Fruit fly (Drosophila melanogaster): Measurements from ENCODE around the gene Septin2.

Gene Septin2

DNA sequence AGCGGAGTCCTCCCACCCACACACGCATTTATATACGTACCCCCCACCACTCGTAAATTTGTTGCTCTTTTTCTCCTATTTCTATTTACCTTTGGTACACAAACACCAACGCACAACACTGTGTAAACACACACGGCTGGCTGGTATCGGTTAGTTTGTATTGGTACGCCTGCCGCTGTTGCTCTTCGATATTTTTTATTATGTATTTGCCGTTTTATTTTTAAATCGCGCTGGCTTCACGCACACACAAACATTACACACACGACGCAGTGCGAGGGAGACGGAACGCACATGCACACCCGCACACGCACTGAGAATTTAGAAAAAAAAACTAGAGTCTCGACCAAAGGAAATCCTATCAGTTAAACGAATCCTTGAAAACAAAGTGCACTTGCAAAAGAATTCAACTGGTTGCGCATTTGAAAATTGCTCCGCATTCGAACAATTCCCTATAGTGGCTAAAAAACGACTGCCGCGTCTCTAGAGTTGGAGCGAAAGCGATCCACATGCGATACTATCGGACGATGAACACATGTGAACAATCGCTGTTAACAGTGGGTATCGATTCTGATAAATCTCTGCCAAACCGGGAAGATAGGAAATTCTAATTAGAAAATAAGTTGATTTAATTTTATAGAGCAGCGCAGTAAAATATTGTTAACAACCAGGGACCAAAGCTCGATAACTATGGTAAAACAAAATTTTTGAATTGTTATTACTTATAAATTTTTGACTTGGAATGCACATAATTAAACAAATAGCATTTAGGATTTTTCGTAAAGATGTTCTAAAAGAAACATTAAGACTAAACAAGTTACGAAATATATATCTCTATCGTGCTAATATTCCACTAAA, 37.3 kb downstream of the Septin2 start (continued):
- TF ChIP-seq CG6654 (GFP tag; optimal IDR thresholded peaks at IDR 0.05): peak; percentile 2
- TF ChIP-seq Eip74EF (GFP tag; optimal IDR thresholded peaks at IDR 0.05): peak in 1 of 2 experiments; percentile 67
- TF ChIP-seq CG9215 (GFP tag; IDR thresholded peaks at IDR 0.05): no peak
- TF ChIP-seq Blimp-1 (GFP tag; optimal IDR thresholded peaks at IDR 0.05): peak; percentile 54
- peak; percentile 80 for TF ChIP-seq Side (GFP tag; optimal IDR thresholded peaks at IDR 0.05)
- TF ChIP-seq BEAF-32 (GFP tag; optimal IDR thresholded peaks at IDR 0.05): peak; percentile 95
- peak; percentile 41; the same call in 1 of the 2 replicates for TF ChIP-seq CG11696 (GFP tag; IDR thresholded peaks at IDR 0.05)
- no peak for TF ChIP-seq jigr1 (GFP tag; IDR thresholded peaks at IDR 0.05)
- peak; percentile 68 for TF ChIP-seq CG2678 (tag; optimal IDR thresholded peaks at IDR 0.05)
- TF ChIP-seq br (optimal IDR thresholded peaks at IDR 0.05): no peak
- TF ChIP-seq CG7839 (tag; optimal IDR thresholded peaks at IDR 0.05): peak; percentile 39
- peak; percentile 49; the same call in 2 of the 3 replicates for TF ChIP-seq Dbx (GFP tag; IDR thresholded peaks at IDR 0.05)
- peak; percentile 71 for TF ChIP-seq CG12104 (GFP tag; optimal IDR thresholded peaks at IDR 0.05)
- TF ChIP-seq CG11456 (GFP tag; IDR thresholded peaks at IDR 0.05): peak; percentile 52; the same call in 2 of the 3 replicates
- TF ChIP-seq CG9817 (tag; optimal IDR thresholded peaks at IDR 0.05): peak; percentile 49
- no peak for TF ChIP-seq ttk (GFP tag; IDR thresholded peaks at IDR 0.05)
- peak; percentile 87 for TF ChIP-seq ci (GFP tag; IDR thresholded peaks at IDR 0.05)
- TF ChIP-seq CG3407 (GFP tag; optimal IDR thresholded peaks at IDR 0.05): peak; percentile 91
- TF ChIP-seq otp (GFP tag; IDR thresholded peaks at IDR 0.05): peak; percentile 61; the same call in 2 of the 3 replicates
- TF ChIP-seq p53 (GFP tag; optimal IDR thresholded peaks at IDR 0.05): no peak
- TF ChIP-seq ash1 (GFP tag; optimal IDR thresholded peaks at IDR 0.05): peak; percentile 92
- peak; percentile 93 for TF ChIP-seq caup (GFP tag; optimal IDR thresholded peaks at IDR 0.05; ENCODE audit: severe bottlenecking)
- TF ChIP-seq exex (tag; optimal IDR thresholded peaks at IDR 0.05): peak; percentile 35
- TF ChIP-seq luna (GFP tag; optimal IDR thresholded peaks at IDR 0.05): no peak
- peak; percentile 94 for TF ChIP-seq tna (GFP tag; IDR thresholded peaks at IDR 0.05; ENCODE audit: partially characterized antibody)
- peak; percentile 56 for TF ChIP-seq corto (GFP tag; optimal IDR thresholded peaks at IDR 0.05)
- TF ChIP-seq mam (GFP tag; optimal IDR thresholded peaks at IDR 0.05): no peak
- no peak for TF ChIP-seq Taf1 (GFP tag; IDR thresholded peaks at IDR 0.05)
- TF ChIP-seq CG6689 (GFP tag; IDR thresholded peaks at IDR 0.05): peak; percentile 24; the same call in 1 of the 2 replicates
- TF ChIP-seq CG10274 (GFP tag; optimal IDR thresholded peaks at IDR 0.05): peak; percentile 61
- TF ChIP-seq CG1024 (GFP tag; IDR thresholded peaks at IDR 0.05): peak; percentile 22; the same call in 1 of the 2 replicates
- no peak; the same call in 2 of the 3 replicates for TF ChIP-seq row (GFP tag; IDR thresholded peaks at IDR 0.05)
- peak; percentile 46 for TF ChIP-seq Deaf1 (tag; optimal IDR thresholded peaks at IDR 0.05)
- TF ChIP-seq CG5245 (GFP tag; optimal IDR thresholded peaks at IDR 0.05): no peak
- peak; percentile 55 for TF ChIP-seq TFAM (GFP tag; optimal IDR thresholded peaks at IDR 0.05)
- TF ChIP-seq ERR (GFP tag; optimal IDR thresholded peaks at IDR 0.05): peak; percentile 65
- no peak for TF ChIP-seq CG10565 (GFP tag; optimal IDR thresholded peaks at IDR 0.05)
- no peak; the same call in 1 of the 2 replicates for TF ChIP-seq ssp (GFP tag; IDR thresholded peaks at IDR 0.05)
- peak; percentile 8 for TF ChIP-seq CoRest (tag; optimal IDR thresholded peaks at IDR 0.05)
- TF ChIP-seq phol (tag; optimal IDR thresholded peaks at IDR 0.05): no peak
- 0 out of 2 replicates have a peak, but pooled peaks have one; percentile 30 for TF ChIP-seq CG32772 (GFP tag; IDR thresholded peaks at IDR 0.05)
- peak; percentile 57 for TF ChIP-seq gem (tag; optimal IDR thresholded peaks at IDR 0.05)
- no peak for TF ChIP-seq CG30020 (tag; optimal IDR thresholded peaks at IDR 0.05)
- TF ChIP-seq Neu2 (GFP tag; optimal IDR thresholded peaks at IDR 0.05; ENCODE audit: borderline replicate concordance): no peak
- no peak for TF ChIP-seq pan (optimal IDR thresholded peaks at IDR 0.05)
- TF ChIP-seq pan (GFP tag; optimal IDR thresholded peaks at IDR 0.05 in 1 of 2, IDR thresholded peaks at IDR 0.05 in 1 of 2): peak in 1 of 2 experiments; percentile 28
- peak; percentile 74 for TF ChIP-seq CG17385 (GFP tag; optimal IDR thresholded peaks at IDR 0.05)
- TF ChIP-seq CG4820 (GFP tag; optimal IDR thresholded peaks at IDR 0.05): no peak
